Worm (Caenorhabditis elegans) whole organism, L4 larva: Measurements from ENCODE around the gene F55G11.4.

Experiments
- R02D3.7 ChIP-seq: fragments of 150-350 bp; sonication (generic microtip); optimal IDR thresholded peaks from 3 replicates; lab custom pipeline; 2014; ENCODE audit warnings: missing biosample characterization, missing genetic modification characterization
- fos-1 ChIP-seq: fragments of 150-350 bp; optimal IDR thresholded peaks from 2 replicates; lab custom pipeline; 2014; ENCODE audit warnings: missing biosample characterization, missing genetic modification characterization
- lin-13 ChIP-seq: fragments of 150-350 bp; optimal IDR thresholded peaks from 2 replicates; lab custom pipeline; 2014; ENCODE audit warnings: missing biosample characterization, missing genetic modification reagents, missing genetic modification characterization
- zfp-3 ChIP-seq: fragments of 200-800 bp; sonication (Bioruptor generic); conservative IDR thresholded peaks from 2 replicates; pipeline ENCODE4 v1.3.6; 2022; ENCODE audit warnings: missing genetic modification reagents, missing genetic modification characterization, missing compliant biosample characterization

- no peak for TF ChIP-seq R02D3.7 (tag; lab: Kevin White, UChicago)
- TF ChIP-seq lin-13 (GFP tag; lab: Kevin White, UChicago) = no peak
- TF ChIP-seq fos-1 (tag; lab: Kevin White, UChicago) = no peak
- no peak for TF ChIP-seq zfp-3 (GFP tag; lab: Robert Waterston, UW)
Observed at ce11 chrIV:12997560-12997959, 24.1 kb downstream of the F55G11.4 start.
